Fruit fly (Drosophila melanogaster): ENCODE results near the gene CG15308.

dm6 chrX:10247366-10247765 is 28.4 kb upstream of the CG15308 start:
- TF ChIP-seq Myc (optimal IDR thresholded peaks at IDR 0.05) (no peak), psq (optimal IDR thresholded peaks at IDR 0.05) (no peak), ttk (optimal IDR thresholded peaks at IDR 0.05) (no peak)
